Worm (Caenorhabditis elegans) whole organism, L4/young adult: ENCODE data around the gene Y57E12AL.2.
"Not testable (repeated sequence)": the region's sequence is repeated elsewhere in the genome, so short reads cannot be mapped to it uniquely, and the experiment has no call there.

Source experiments
- W03F9.2 ChIP-seq: fragments of 150-350 bp; optimal IDR thresholded peaks from 2 replicates; lab custom pipeline; 2014; ENCODE audit warnings: missing biosample characterization, missing genetic modification characterization
- dao-5 ChIP-seq: sonication (generic microtip); optimal IDR thresholded peaks from 2 replicates; lab custom pipeline; 2016; ENCODE audit warnings: missing genotype, missing genetic modification characterization, moderate library complexity, missing compliant biosample characterization
- him-1 ChIP-seq: sonication (generic microtip); optimal IDR thresholded peaks from 2 replicates; lab custom pipeline; 2016; ENCODE audit warnings: missing genotype, missing genetic modification reagents, missing genetic modification characterization, missing compliant biosample characterization

Y57E12AL.2 gene

ce11 chrV:7054598-7054997, 3.3 kb upstream of the Y57E12AL.2 start, which contains the start of gene spig-8:
TSS of gene spig-8 (plus strand) at chrV:7054898.
- no peak for TF ChIP-seq dao-5 (tag; lab: Kevin White, UChicago)
- no peak for TF ChIP-seq W03F9.2 (tag; lab: Kevin White, UChicago)
- TF ChIP-seq him-1 (tag; lab: Kevin White, UChicago): no peak

ce11 chrV:7059350-7059749, 1.5 kb downstream of the Y57E12AL.2 start, which contains the start of gene mdt-6:
TSS of gene mdt-6 (minus strand) at chrV:7059624.
- TF ChIP-seq W03F9.2 (tag; lab: Kevin White, UChicago): no peak
- TF ChIP-seq him-1 (tag; lab: Kevin White, UChicago): no peak
- no peak for TF ChIP-seq dao-5 (tag; lab: Kevin White, UChicago)

- TF ChIP-seq him-1 (tag; lab: Kevin White, UChicago) (no peak), W03F9.2 (tag; lab: Kevin White, UChicago) (peak; percentile 95), dao-5 (tag; lab: Kevin White, UChicago) (no peak)
Observed at ce11 chrV:7060396-7060795, 2.5 kb downstream of the Y57E12AL.2 start, which contains the start of the genes Y57E12AL.6 and Y57E12AL.1. TSS of gene Y57E12AL.6 (minus strand) at chrV:7060470. TSS of gene Y57E12AL.1 (plus strand) at chrV:7060530.

ce11 chrV:7062790-7063189, 4.9 kb downstream of the Y57E12AL.2 start, which contains the start of gene tmem-258:
TSS of gene tmem-258 (plus strand) at chrV:7063174.
- not testable (repeated sequence) for TF ChIP-seq W03F9.2, him-1, dao-5 (tag; lab: Kevin White, UChicago)

- TF ChIP-seq W03F9.2 (tag; lab: Kevin White, UChicago) (no peak), dao-5 (tag; lab: Kevin White, UChicago) (no peak), him-1 (tag; lab: Kevin White, UChicago) (no peak)
Observed at ce11 chrV:7065226-7065625, 7.3 kb downstream of the Y57E12AL.2 start, which contains the start of gene Y57E12AR.1. TSS of gene Y57E12AR.1 (minus strand) at chrV:7065326.

ce11 chrV:7068861-7069260, 11.0 kb downstream of the Y57E12AL.2 start:
- TF ChIP-seq dao-5 (tag; lab: Kevin White, UChicago): no peak
- no peak for TF ChIP-seq him-1 (tag; lab: Kevin White, UChicago)
- no peak for TF ChIP-seq W03F9.2 (tag; lab: Kevin White, UChicago)

ce11 chrV:7069605-7070004, 11.7 kb downstream of the Y57E12AL.2 start:
- no peak for TF ChIP-seq dao-5 (tag; lab: Kevin White, UChicago)
- no peak for TF ChIP-seq him-1 (tag; lab: Kevin White, UChicago)
- no peak for TF ChIP-seq W03F9.2 (tag; lab: Kevin White, UChicago)

- no peak for TF ChIP-seq W03F9.2 (tag; lab: Kevin White, UChicago)
Observed at ce11 chrV:7072309-7072708, 14.4 kb downstream of the Y57E12AL.2 start, which contains the start of gene F27B10.1. TSS of gene F27B10.1 (plus strand) at chrV:7072609.

ce11 chrV:7075646-7076045, 17.8 kb downstream of the Y57E12AL.2 start, which contains the start of gene npa-1:
TSS of gene npa-1 (plus strand) at chrV:7075787.
- TF ChIP-seq him-1 (tag; lab: Kevin White, UChicago): no peak
- no peak for TF ChIP-seq dao-5 (tag; lab: Kevin White, UChicago)
- TF ChIP-seq W03F9.2 (tag; lab: Kevin White, UChicago): no peak

- TF ChIP-seq dao-5 (tag; lab: Kevin White, UChicago): no peak
- no peak for TF ChIP-seq him-1 (tag; lab: Kevin White, UChicago)
- TF ChIP-seq W03F9.2 (tag; lab: Kevin White, UChicago): no peak
Observed at ce11 chrV:7076161-7076560, 18.3 kb downstream of the Y57E12AL.2 start.

- TF ChIP-seq W03F9.2 (tag; lab: Kevin White, UChicago) (no peak), dao-5 (tag; lab: Kevin White, UChicago) (no peak), him-1 (tag; lab: Kevin White, UChicago) (no peak)
Observed at ce11 chrV:7078765-7079164, 20.9 kb downstream of the Y57E12AL.2 start.

- TF ChIP-seq dao-5 (tag; lab: Kevin White, UChicago): no peak
- TF ChIP-seq him-1 (tag; lab: Kevin White, UChicago): no peak
- no peak for TF ChIP-seq W03F9.2 (tag; lab: Kevin White, UChicago)
Observed at ce11 chrV:7079388-7079787, 21.5 kb downstream of the Y57E12AL.2 start.

- TF ChIP-seq him-1 (tag; lab: Kevin White, UChicago) (peak; percentile 0), W03F9.2 (tag; lab: Kevin White, UChicago) (peak; percentile 55), dao-5 (tag; lab: Kevin White, UChicago) (no peak)
Observed at ce11 chrV:7084612-7085139, 26.8 kb downstream of the Y57E12AL.2 start, which contains the start of gene mys-1. TSS of gene mys-1 (minus strand) at chrV:7084662.
